Fruit fly (Drosophila melanogaster) S2 (cell line): Measurements from ENCODE around the gene CG15528.

ENCODE experiments used
- CG8478 ChIP-seq: fragments of >200 bp; optimal IDR thresholded peaks from 2 replicates; lab custom pipeline; 2018
- CTCF ChIP-seq, 2 experiments: fragments of >200 bp; optimal IDR thresholded peaks; 2 replicates each; lab custom pipeline; 2018

- TF ChIP-seq CTCF (optimal IDR thresholded peaks at IDR 0.05; lab: Kevin White, UChicago) (no peak), CG8478 (lab: Kevin White, UChicago) (no peak)
Measured at dm6 chr3R:30039494-30039893, 12.4 kb downstream of the CG15528 start, which contains the start of the genes janA, Sry-alpha and Sry-beta.
